Fruit fly (Drosophila melanogaster) whole organism, embryonic: Measurements from ENCODE around the gene CG14613.
A peak's percentile ranks its signal among the peaks of the same experiment; 100 is the strongest.

Experiments used
- BtbVII ChIP-seq: fragments of 200-800 bp; sonication (Bioruptor generic); optimal IDR thresholded peaks from 3 replicates; lab custom pipeline; 2017; ENCODE audit warnings: missing biosample characterization, mild to moderate bottlenecking, missing genetic modification characterization
- CG11504 ChIP-seq: fragments of 200-800 bp; sonication (Bioruptor generic); optimal IDR thresholded peaks from 3 replicates; lab custom pipeline; 2019; ENCODE audit warnings: missing biosample characterization, mild to moderate bottlenecking, missing genetic modification characterization, moderate library complexity
- CG12219 ChIP-seq: fragments of 200-800 bp; sonication (Bioruptor generic); optimal IDR thresholded peaks from 3 replicates; lab custom pipeline; 2018; ENCODE audit warnings: missing biosample characterization, mild to moderate bottlenecking, missing genetic modification characterization
- CG12659 ChIP-seq: fragments of 200-800 bp; sonication (Bioruptor generic); optimal IDR thresholded peaks from 3 replicates; lab custom pipeline; 2017; ENCODE audit warnings: mild to moderate bottlenecking, missing biosample characterization, missing genetic modification reagents, missing genetic modification characterization
- CG12942 ChIP-seq: fragments of 200-800 bp; sonication (Bioruptor generic); optimal IDR thresholded peaks from 3 replicates; lab custom pipeline; 2016; ENCODE audit warnings: missing biosample characterization, missing genetic modification characterization
- CG13894 ChIP-seq: fragments of 200-800 bp; sonication (Bioruptor generic); optimal IDR thresholded peaks from 3 replicates; lab custom pipeline; 2018; ENCODE audit warnings: missing biosample characterization, mild to moderate bottlenecking, missing genetic modification characterization, moderate library complexity
- CG16813 ChIP-seq: fragments of 200-800 bp; sonication (Bioruptor generic); IDR thresholded peaks from 3 replicates; pipeline ENCODE4 v1.3.6; 2022; ENCODE audit warnings: missing biosample characterization, missing genetic modification characterization; ENCODE audit not compliant: partially characterized antibody
- CG18764 ChIP-seq: fragments of 200-800 bp; sonication (Bioruptor generic); optimal IDR thresholded peaks from 3 replicates; lab custom pipeline; 2016; ENCODE audit warnings: missing biosample characterization, missing genetic modification characterization
- CG2116 ChIP-seq: fragments of 200-800 bp; sonication (Bioruptor generic); optimal IDR thresholded peaks from 3 replicates; lab custom pipeline; 2018; ENCODE audit warnings: missing biosample characterization, mild to moderate bottlenecking, missing genetic modification characterization
- CG30020 ChIP-seq: fragments of 200-800 bp; optimal IDR thresholded peaks from 2 replicates; lab custom pipeline; 2019; ENCODE audit warnings: missing biosample characterization, mild to moderate bottlenecking, missing genetic modification characterization, moderate library complexity
- CG31388 ChIP-seq: fragments of 200-800 bp; sonication (Bioruptor generic); optimal IDR thresholded peaks from 2 replicates; lab custom pipeline; 2016; ENCODE audit warnings: missing biosample characterization, missing genetic modification characterization
- CG32532 ChIP-seq: fragments of 200-800 bp; sonication (Bioruptor generic); IDR thresholded peaks from 2 replicates; pipeline ENCODE4 v1.3.6; 2022; ENCODE audit warnings: missing biosample characterization, missing genetic modification characterization
- CG34376 ChIP-seq: fragments of 200-800 bp; sonication (Bioruptor generic); optimal IDR thresholded peaks from 2 replicates; lab custom pipeline; 2018; ENCODE audit warnings: missing biosample characterization, mild to moderate bottlenecking, missing genetic modification characterization
- CG3726 ChIP-seq: fragments of 200-800 bp; sonication (Bioruptor generic); IDR thresholded peaks from 3 replicates; pipeline ENCODE4, ENCODE4 v1.3.6; 2022; ENCODE audit warnings: missing biosample characterization, missing genetic modification characterization
- CG4360 ChIP-seq: fragments of 200-800 bp; sonication (Bioruptor generic); IDR thresholded peaks from 2 replicates; pipeline ENCODE4 v1.3.6; 2022; ENCODE audit warnings: missing biosample characterization, missing genetic modification characterization
- CG6689 ChIP-seq: fragments of 200-800 bp; sonication (Bioruptor generic); IDR thresholded peaks from 2 replicates; pipeline ENCODE4 v1.3.6; 2022; ENCODE audit warnings: missing biosample characterization, missing genetic modification characterization
- CG7745 ChIP-seq: fragments of 200-800 bp; sonication (Bioruptor generic); optimal IDR thresholded peaks from 2 replicates; lab custom pipeline; 2018; ENCODE audit warnings: missing biosample characterization, mild to moderate bottlenecking, missing genetic modification characterization, moderate library complexity
- CG8924 ChIP-seq: fragments of 200-800 bp; optimal IDR thresholded peaks from 3 replicates; lab custom pipeline; 2019; ENCODE audit warnings: missing biosample characterization, mild to moderate bottlenecking, missing genetic modification characterization, moderate library complexity
- CG9932 ChIP-seq: fragments of 200-800 bp; sonication (Bioruptor generic); IDR thresholded peaks from 2 replicates; pipeline ENCODE4 v1.3.6; 2022; ENCODE audit warnings: missing biosample characterization, missing genetic modification characterization
- Drgx ChIP-seq: fragments of 200-800 bp; sonication (Bioruptor generic); IDR thresholded peaks from 2 replicates; pipeline ENCODE4 v1.3.6; 2022; ENCODE audit warnings: missing biosample characterization, missing genetic modification characterization
- ERR ChIP-seq: fragments of 200-800 bp; sonication (Bioruptor generic); optimal IDR thresholded peaks from 2 replicates; lab custom pipeline; 2016; ENCODE audit warnings: missing biosample characterization, missing genetic modification characterization
- Ets65A ChIP-seq: fragments of 200-800 bp; sonication (Bioruptor generic); peaks from one replicate; lab custom pipeline; 2016; ENCODE audit warnings: missing biosample characterization, missing genetic modification characterization
- H2.0 ChIP-seq: fragments of 200-800 bp; sonication (Bioruptor generic); IDR thresholded peaks from 2 replicates; pipeline ENCODE4 v1.3.6; 2022; ENCODE audit warnings: missing biosample characterization, missing genetic modification characterization
- HLH3B ChIP-seq: fragments of 200-800 bp; sonication (Bioruptor generic); IDR thresholded peaks from 2 replicates; pipeline ENCODE4 v1.3.6; 2022; ENCODE audit warnings: missing biosample characterization, missing genetic modification characterization
- HmgD ChIP-seq: fragments of 200-800 bp; sonication (Bioruptor generic); optimal IDR thresholded peaks from 3 replicates; lab custom pipeline; 2016; ENCODE audit warnings: missing biosample characterization, missing genetic modification characterization
- Max ChIP-seq: fragments of 200-800 bp; sonication (Bioruptor generic); optimal IDR thresholded peaks from 2 replicates; lab custom pipeline; 2016; ENCODE audit warnings: missing biosample characterization, mild to moderate bottlenecking, missing genetic modification characterization
- Med ChIP-seq: fragments of 200-800 bp; sonication (Bioruptor generic); peaks from one replicate; lab custom pipeline; 2016; ENCODE audit warnings: missing biosample characterization, missing genetic modification characterization, mild to moderate bottlenecking, inconsistent platforms, moderate library complexity
- Mrtf ChIP-seq: fragments of 200-800 bp; sonication (Bioruptor generic); IDR thresholded peaks from 3 replicates; pipeline ENCODE4 v1.3.6; 2022; ENCODE audit warnings: missing biosample characterization, missing genetic modification characterization
- Oli ChIP-seq: fragments of 200-800 bp; sonication (Bioruptor generic); optimal IDR thresholded peaks from 2 replicates; lab custom pipeline; 2018; ENCODE audit warnings: missing biosample characterization, mild to moderate bottlenecking, missing genetic modification characterization, moderate library complexity
- Side ChIP-seq: fragments of 200-800 bp; sonication (Bioruptor generic); optimal IDR thresholded peaks from 2 replicates; lab custom pipeline; 2016; ENCODE audit warnings: missing biosample characterization, missing genetic modification characterization
- Sox102F ChIP-seq: fragments of 200-800 bp; sonication (Bioruptor generic); optimal IDR thresholded peaks from 2 replicates; lab custom pipeline; 2018; ENCODE audit warnings: missing biosample characterization, mild to moderate bottlenecking, missing genetic modification characterization, moderate library complexity
- Tbp ChIP-seq: fragments of >200 bp; optimal IDR thresholded peaks from 2 replicates; lab custom pipeline; 2018; ENCODE audit warnings: missing biosample characterization, missing genetic modification characterization
- Xbp1 ChIP-seq: fragments of 200-800 bp; sonication (Bioruptor generic); optimal IDR thresholded peaks from 3 replicates; lab custom pipeline; 2016; ENCODE audit warnings: missing biosample characterization, mild to moderate bottlenecking, missing genetic modification characterization
- YL-1 ChIP-seq: fragments of 200-800 bp; sonication (Bioruptor generic); optimal IDR thresholded peaks from 3 replicates; lab custom pipeline; 2017; ENCODE audit warnings: missing biosample characterization, mild to moderate bottlenecking, missing genetic modification characterization
- ase ChIP-seq: fragments of 200-800 bp; sonication (Bioruptor generic); IDR thresholded peaks from 3 replicates; pipeline ENCODE4 v1.3.6; 2022; ENCODE audit warnings: missing biosample characterization, missing genetic modification characterization
- bigmax ChIP-seq: fragments of 200-800 bp; sonication (Bioruptor generic); optimal IDR thresholded peaks from 2 replicates; lab custom pipeline; 2018; ENCODE audit warnings: missing biosample characterization, mild to moderate bottlenecking, missing genetic modification characterization
- cg ChIP-seq: fragments of 200-800 bp; sonication (Bioruptor generic); optimal IDR thresholded peaks from 3 replicates; lab custom pipeline; 2019; ENCODE audit warnings: missing biosample characterization, mild to moderate bottlenecking, missing genetic modification characterization, moderate library complexity
- dati ChIP-seq: fragments of 200-800 bp; sonication (Bioruptor generic); IDR thresholded peaks from 2 replicates; pipeline ENCODE4 v1.3.6; 2022; ENCODE audit warnings: missing biosample characterization, missing genetic modification characterization
- fd96Cb ChIP-seq: fragments of 200-800 bp; sonication (Bioruptor generic); optimal IDR thresholded peaks from 2 replicates; lab custom pipeline; 2018; ENCODE audit warnings: missing biosample characterization, mild to moderate bottlenecking, missing genetic modification characterization, moderate library complexity
- ind ChIP-seq: fragments of 200-800 bp; sonication (Bioruptor generic); optimal IDR thresholded peaks from 3 replicates; lab custom pipeline; 2016; ENCODE audit warnings: missing biosample characterization, missing genetic modification characterization
- kni ChIP-seq: fragments of 200-800 bp; sonication (Bioruptor generic); optimal IDR thresholded peaks from 3 replicates; lab custom pipeline; 2017; ENCODE audit warnings: mild to moderate bottlenecking, missing biosample characterization, missing genetic modification reagents, missing genetic modification characterization
- lola ChIP-seq, 3 experiments: fragments of >200 bp in 2 of 3; fragments of 200-800 bp in 1 of 3; sonication (Bioruptor generic) in 1 of 3; optimal IDR thresholded peaks; 2 replicates each; lab custom pipeline; 2017 to 2019; ENCODE audit warnings: missing biosample characterization in 3 of 3, missing genetic modification characterization in 3 of 3, mild to moderate bottlenecking in 1 of 3, moderate library complexity in 1 of 3
- odd ChIP-seq: fragments of 200-800 bp; sonication (Bioruptor generic); optimal IDR thresholded peaks from 2 replicates; lab custom pipeline; 2017; ENCODE audit warnings: missing biosample characterization, mild to moderate bottlenecking, missing genetic modification characterization
- sima ChIP-seq: fragments of 200-800 bp; sonication (Bioruptor generic); optimal IDR thresholded peaks from 2 replicates; lab custom pipeline; 2016; ENCODE audit warnings: missing biosample characterization, missing genetic modification characterization
- sob ChIP-seq: fragments of 200-800 bp; sonication (Bioruptor generic); IDR thresholded peaks from 2 replicates; pipeline ENCODE4 v1.3.6; 2022; ENCODE audit warnings: missing biosample characterization, missing genetic modification characterization
- tin ChIP-seq: fragments of 200-800 bp; sonication (Bioruptor generic); optimal IDR thresholded peaks from 3 replicates; lab custom pipeline; 2016; ENCODE audit warnings: missing biosample characterization, missing genetic modification characterization
- ttk ChIP-seq: fragments of 200-800 bp; sonication (Bioruptor generic); IDR thresholded peaks from 2 replicates; pipeline ENCODE4 v2.1.2; 2022; ENCODE audit warnings: missing biosample characterization, missing genetic modification characterization
- z ChIP-seq: fragments of 200-800 bp; sonication (Bioruptor generic); IDR thresholded peaks from 3 replicates; pipeline ENCODE4 v1.3.6; 2022; ENCODE audit warnings: missing biosample characterization, missing genetic modification characterization
- zen ChIP-seq: fragments of 200-800 bp; sonication (Bioruptor generic); optimal IDR thresholded peaks from 3 replicates; lab custom pipeline; 2018; ENCODE audit warnings: missing biosample characterization, mild to moderate bottlenecking, missing genetic modification characterization, moderate library complexity

CG14613 gene

DNA sequence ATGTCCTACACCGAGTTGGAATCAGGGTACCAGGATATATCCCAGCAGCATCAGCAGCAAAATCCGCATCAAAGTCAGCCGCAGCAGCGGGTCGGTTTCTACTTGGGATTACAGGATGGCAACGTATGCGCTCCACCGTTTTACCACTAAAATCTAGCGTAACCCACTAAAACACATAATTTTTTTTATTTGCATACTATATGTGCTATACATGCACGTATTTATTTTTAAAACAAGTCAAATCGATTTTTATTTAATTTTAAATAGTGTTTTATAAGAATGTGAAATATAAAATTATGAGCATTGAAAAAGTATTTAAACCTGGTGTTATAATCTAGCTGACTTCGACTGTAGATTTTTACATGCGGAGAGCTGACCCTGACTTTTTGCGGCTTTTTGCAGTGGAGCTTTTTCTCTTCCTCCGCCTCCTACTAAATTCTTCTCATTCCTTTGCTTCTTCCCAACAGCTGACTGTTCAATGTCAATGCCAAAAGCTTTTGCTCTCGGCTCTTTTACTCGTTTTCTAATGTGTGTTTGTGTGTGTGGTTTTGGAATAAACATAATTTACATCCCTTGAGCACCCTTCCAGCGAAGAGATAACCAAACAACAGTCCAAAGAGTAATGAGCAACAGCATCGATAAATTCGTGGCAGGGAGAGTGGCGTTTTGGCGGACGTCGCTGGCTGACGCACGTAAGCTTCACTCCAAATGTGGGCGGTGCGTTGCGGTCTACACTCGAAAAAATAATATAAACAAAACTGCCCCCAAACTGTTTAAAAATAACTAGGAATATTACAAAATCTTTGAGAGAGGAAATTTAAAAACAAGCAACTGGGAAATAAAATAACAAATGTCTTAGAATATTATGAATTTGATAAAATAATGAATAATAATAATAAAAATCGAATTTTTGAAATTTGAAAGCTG, 16.1 kb upstream of the CG14613 start (continued):
- peak; percentile 41; the same call in 1 of the 2 replicates for TF ChIP-seq ttk (GFP tag; lab: Robert Waterston, UW)
- TF ChIP-seq CG16813 (GFP tag; lab: Robert Waterston, UW) = no peak
- peak; percentile 26 for TF ChIP-seq BtbVII (GFP tag; lab: Kevin White, UChicago)
- no peak for TF ChIP-seq bigmax (GFP tag; lab: Kevin White, UChicago)
- peak; percentile 53 for TF ChIP-seq Sox102F (GFP tag; lab: Kevin White, UChicago)
- TF ChIP-seq CG8924 (tag; lab: Kevin White, UChicago) = peak; percentile 39
- no peak for TF ChIP-seq z
- no peak for TF ChIP-seq odd (GFP tag; lab: Kevin White, UChicago)
- TF ChIP-seq CG32532 (GFP tag; lab: Robert Waterston, UW) = peak; percentile 69
- no peak for TF ChIP-seq HmgD (GFP tag; lab: Kevin White, UChicago)
- peak; percentile 39 for TF ChIP-seq ind
- peak; percentile 49 for TF ChIP-seq sob (GFP tag; lab: Robert Waterston, UW)
- TF ChIP-seq ase = peak; percentile 19; the same call in 1 of the 3 replicates
- peak; percentile 22 for TF ChIP-seq Max
- no peak for TF ChIP-seq lola (GFP tag; optimal IDR thresholded peaks at IDR 0.05; lab: Kevin White, UChicago)
- 0 out of 3 replicates have a peak, but pooled peaks have one; percentile 13 for TF ChIP-seq CG3726 (GFP tag; lab: Robert Waterston, UW)
- TF ChIP-seq Mrtf (GFP tag; lab: Robert Waterston, UW) = peak; percentile 26; the same call in 1 of the 3 replicates
- no peak for TF ChIP-seq CG18764 (GFP tag; lab: Kevin White, UChicago)
- peak; percentile 39 for TF ChIP-seq cg (GFP tag; lab: Kevin White, UChicago)
- TF ChIP-seq sima (GFP tag; lab: Kevin White, UChicago) = no peak
- TF ChIP-seq CG12219 (GFP tag; lab: Kevin White, UChicago) = no peak
- TF ChIP-seq Oli = peak; percentile 51
- no peak for TF ChIP-seq CG13894
- no peak for TF ChIP-seq CG12942 (GFP tag; lab: Kevin White, UChicago)
- TF ChIP-seq CG2116 = no peak
- TF ChIP-seq YL-1 (GFP tag; lab: Kevin White, UChicago) = no peak
- peak; percentile 61 for TF ChIP-seq H2.0
- TF ChIP-seq Ets65A (GFP tag; lab: Kevin White, UChicago) = peak; percentile 55
- no peak for TF ChIP-seq CG31388 (GFP tag; lab: Kevin White, UChicago)
- no peak for TF ChIP-seq zen (tag; lab: Kevin White, UChicago)
- TF ChIP-seq HLH3B (GFP tag; lab: Robert Waterston, UW) = peak; percentile 60
- TF ChIP-seq dati (GFP tag; lab: Robert Waterston, UW) = no peak
- no peak for TF ChIP-seq CG7745
- TF ChIP-seq tin = peak; percentile 11
- TF ChIP-seq Tbp (GFP tag; lab: Kevin White, UChicago) = no peak
- TF ChIP-seq Drgx (GFP tag; lab: Robert Waterston, UW) = no peak
- TF ChIP-seq CG6689 = peak; percentile 41; the same call in 1 of the 2 replicates
- peak; percentile 52 for TF ChIP-seq fd96Cb (tag; lab: Kevin White, UChicago)
- TF ChIP-seq kni (GFP tag; lab: Kevin White, UChicago) = no peak
- TF ChIP-seq CG4360 (GFP tag; lab: Robert Waterston, UW) = no peak
- TF ChIP-seq CG9932 (GFP tag; lab: Robert Waterston, UW) = peak; percentile 38
- TF ChIP-seq CG12659 (GFP tag; lab: Kevin White, UChicago) = peak; percentile 42
- peak; percentile 11 for TF ChIP-seq ERR (GFP tag; lab: Kevin White, UChicago)
- peak; percentile 65 for TF ChIP-seq CG11504
- TF ChIP-seq Med (GFP tag; lab: Kevin White, UChicago) = peak; percentile 84
- no peak for TF ChIP-seq Side (GFP tag; lab: Kevin White, UChicago)
- TF ChIP-seq Xbp1 (GFP tag; lab: Kevin White, UChicago) = peak; percentile 6
- no peak for TF ChIP-seq CG30020
- peak; percentile 61 for TF ChIP-seq CG34376 (GFP tag; lab: Kevin White, UChicago)
